Worm (Caenorhabditis elegans): ENCODE data around the gene alkb-1.
"Not testable (repeated sequence)": the region's sequence is repeated elsewhere in the genome, so short reads cannot be mapped to it uniquely, and the experiment has no call there.

DNA sequence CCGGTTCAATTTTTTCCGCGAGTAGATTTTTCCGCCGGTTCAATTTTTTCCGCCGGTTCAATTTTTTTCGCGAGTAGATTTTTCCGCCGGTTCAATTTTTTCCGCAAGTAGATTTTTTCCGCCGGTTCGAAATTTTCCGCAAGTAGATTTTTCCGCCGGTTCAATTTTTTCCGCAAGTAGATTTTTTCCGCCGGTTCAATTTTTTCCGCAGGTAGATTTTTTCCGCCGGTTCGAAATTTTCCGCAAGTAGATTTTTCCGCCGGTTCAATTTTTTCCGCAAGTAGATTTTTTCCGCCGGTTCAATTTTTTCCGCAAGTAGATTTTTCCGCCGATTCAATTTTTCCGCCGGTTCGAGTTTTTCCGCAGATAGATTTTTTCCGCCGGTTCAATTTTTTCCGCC lies 41.0 kb downstream of the alkb-1 start:
- not testable (repeated sequence) for TF ChIP-seq ama-1 (optimal IDR thresholded peaks at IDR 0.05); ets-7 (tag; optimal IDR thresholded peaks at IDR 0.05); B0310.2 (tag; optimal IDR thresholded peaks at IDR 0.05); ceh-13 (GFP tag; optimal IDR thresholded peaks at IDR 0.05); F13C5.2 (tag; optimal IDR thresholded peaks at IDR 0.05); hnd-1 (tag; optimal IDR thresholded peaks at IDR 0.05); tra-4 (tag; optimal IDR thresholded peaks at IDR 0.05); tbx-37 (GFP tag; conservative IDR thresholded peaks at IDR 0.05); hmg-4 (GFP tag; optimal IDR thresholded peaks at IDR 0.05)
- TF ChIP-seq pes-1 (GFP tag; IDR thresholded peaks at IDR 0.05) = peak; percentile 46
- TF ChIP-seq scrt-1 (GFP tag; IDR thresholded peaks at IDR 0.05) = peak; percentile 35; the same call in 1 of the 2 replicates

Data from whole organism, early embryonic.